Worm (Caenorhabditis elegans) whole organism, L3 larva: Measurements from ENCODE around the gene F26F12.5.

ENCODE experiments used
- R02D3.7 ChIP-seq: fragments of 150-350 bp; optimal IDR thresholded peaks from 2 replicates; lab custom pipeline; 2014; ENCODE audit warnings: missing biosample characterization, missing genetic modification characterization
- aly-2 ChIP-seq: fragments of 150-350 bp; optimal IDR thresholded peaks from 2 replicates; lab custom pipeline; 2014; ENCODE audit warnings: missing biosample characterization, missing genetic modification characterization
- ama-1 ChIP-seq: fragments of 150-350 bp; optimal IDR thresholded peaks from 2 replicates; lab custom pipeline; 2018
- ceh-28 ChIP-seq: fragments of 150-350 bp; optimal IDR thresholded peaks from 2 replicates; lab custom pipeline; 2014; ENCODE audit warnings: missing biosample characterization, missing genetic modification reagents, missing genetic modification characterization
- ceh-82 ChIP-seq: fragments of 150-350 bp; optimal IDR thresholded peaks from 2 replicates; lab custom pipeline; 2014; ENCODE audit warnings: missing biosample characterization, missing genetic modification characterization
- daf-12 ChIP-seq: fragments of 150-350 bp; optimal IDR thresholded peaks from 2 replicates; lab custom pipeline; 2014; ENCODE audit warnings: missing biosample characterization, missing genetic modification reagents, missing genetic modification characterization
- egl-27 ChIP-seq: sonication (generic microtip); optimal IDR thresholded peaks from 4 replicates; lab custom pipeline; 2017; ENCODE audit warnings: missing biosample characterization, missing genetic modification reagents, missing genetic modification characterization
- egl-5 ChIP-seq: fragments of 150-350 bp; optimal IDR thresholded peaks from 2 replicates; lab custom pipeline; 2017; ENCODE audit warnings: missing biosample characterization, missing genetic modification reagents, missing genetic modification characterization, inconsistent platforms
- elt-2 ChIP-seq: sonication (generic microtip); optimal IDR thresholded peaks from 2 replicates; lab custom pipeline; 2016; ENCODE audit warnings: missing genetic modification reagents, mild to moderate bottlenecking, missing genetic modification characterization, missing compliant biosample characterization
- elt-3 ChIP-seq, 3 experiments: fragments of 150-350 bp in 1 of 3; sonication (generic microtip) in 2 of 3; optimal IDR thresholded peaks; 2 replicates in 2 of 3; 4 replicates in 1 of 3; lab custom pipeline; 2014 to 2017; ENCODE audit warnings: missing biosample characterization in 3 of 3, missing genetic modification characterization in 3 of 3
- fkh-10 ChIP-seq: sonication (generic microtip); optimal IDR thresholded peaks from 2 replicates; lab custom pipeline; 2017; ENCODE audit warnings: missing biosample characterization, missing genetic modification reagents, missing genetic modification characterization
- fkh-2 ChIP-seq: fragments of 150-350 bp; optimal IDR thresholded peaks from 2 replicates; lab custom pipeline; 2014; ENCODE audit warnings: missing biosample characterization, missing genetic modification reagents, missing genetic modification characterization
- fos-1 ChIP-seq: fragments of 150-350 bp; optimal IDR thresholded peaks from 2 replicates; lab custom pipeline; 2014; ENCODE audit warnings: missing biosample characterization, missing genetic modification characterization
- hmg-11 ChIP-seq: sonication (generic microtip); optimal IDR thresholded peaks from 2 replicates; lab custom pipeline; 2016; ENCODE audit warnings: missing genetic modification characterization, missing compliant biosample characterization
- jun-1 ChIP-seq: fragments of 150-350 bp; optimal IDR thresholded peaks from 2 replicates; lab custom pipeline; 2014; ENCODE audit warnings: missing biosample characterization, missing genetic modification reagents, missing genetic modification characterization
- lin-39 ChIP-seq: fragments of 150-350 bp; optimal IDR thresholded peaks from 2 replicates; lab custom pipeline; 2018; ENCODE audit warnings: missing biosample characterization, missing genetic modification reagents, missing genetic modification characterization
- mml-1 ChIP-seq: fragments of 150-350 bp; sonication (generic microtip); optimal IDR thresholded peaks from 3 replicates; lab custom pipeline; 2014; ENCODE audit warnings: missing biosample characterization, missing genetic modification characterization
- nfya-1 ChIP-seq: sonication (generic microtip); optimal IDR thresholded peaks from 2 replicates; lab custom pipeline; 2017; ENCODE audit warnings: missing genetic modification characterization, mild to moderate bottlenecking, missing compliant biosample characterization, antibody characterized with exemption, moderate library complexity; ENCODE audit not compliant: insufficient read depth
- nhr-23 ChIP-seq: fragments of 150-350 bp; optimal IDR thresholded peaks from 2 replicates; lab custom pipeline; 2014; ENCODE audit warnings: missing biosample characterization, missing genetic modification reagents, missing genetic modification characterization
- nhr-237 ChIP-seq: fragments of 150-350 bp; optimal IDR thresholded peaks from 2 replicates; lab custom pipeline; 2014; ENCODE audit warnings: missing biosample characterization, missing genetic modification characterization
- nhr-25 ChIP-seq: sonication (generic microtip); optimal IDR thresholded peaks from 2 replicates; lab custom pipeline; 2017; ENCODE audit warnings: missing biosample characterization, missing genetic modification characterization
- nhr-28 ChIP-seq: fragments of 150-350 bp; optimal IDR thresholded peaks from 2 replicates; lab custom pipeline; 2014; ENCODE audit warnings: missing biosample characterization, missing genetic modification characterization
- nhr-43 ChIP-seq: sonication (generic microtip); optimal IDR thresholded peaks from 2 replicates; lab custom pipeline; 2016; ENCODE audit warnings: mild to moderate bottlenecking, missing genetic modification characterization, missing compliant biosample characterization; ENCODE audit not compliant: poor library complexity, severe bottlenecking
- nhr-67 ChIP-seq: fragments of 150-350 bp; optimal IDR thresholded peaks from 2 replicates; lab custom pipeline; 2014; ENCODE audit warnings: missing biosample characterization, missing genetic modification characterization
- nhr-76 ChIP-seq: fragments of 150-350 bp; sonication (generic microtip); optimal IDR thresholded peaks from 5 replicates; lab custom pipeline; 2014; ENCODE audit warnings: missing biosample characterization, missing genetic modification characterization
- nhr-77 ChIP-seq: fragments of 150-350 bp; optimal IDR thresholded peaks from 2 replicates; lab custom pipeline; 2014; ENCODE audit warnings: missing biosample characterization, missing genetic modification characterization
- pha-4 ChIP-seq: fragments of 150-350 bp; optimal IDR thresholded peaks from 2 replicates; lab custom pipeline; 2014; ENCODE audit warnings: missing biosample characterization, missing genetic modification reagents, missing genetic modification characterization
- pqm-1 ChIP-seq: fragments of 150-350 bp; optimal IDR thresholded peaks from 2 replicates; lab custom pipeline; 2017; ENCODE audit warnings: missing biosample characterization, missing genetic modification characterization, inconsistent platforms
- skn-1 ChIP-seq: fragments of 150-350 bp; optimal IDR thresholded peaks from 2 replicates; lab custom pipeline; 2014; ENCODE audit warnings: missing biosample characterization, missing genetic modification characterization
- snpc-4 ChIP-seq: fragments of 150-350 bp; optimal IDR thresholded peaks from 2 replicates; lab custom pipeline; 2014; ENCODE audit warnings: missing biosample characterization, missing genetic modification characterization
- tbx-2 ChIP-seq: sonication (generic microtip); optimal IDR thresholded peaks from 2 replicates; lab custom pipeline; 2016; ENCODE audit warnings: mild to moderate bottlenecking, missing genetic modification characterization, missing compliant biosample characterization
- unc-39 ChIP-seq: sonication (generic microtip); optimal IDR thresholded peaks from 4 replicates; lab custom pipeline; 2017; ENCODE audit warnings: missing biosample characterization, missing genetic modification characterization
- unc-62 ChIP-seq: fragments of 150-350 bp; sonication (generic microtip); optimal IDR thresholded peaks from 4 replicates; lab custom pipeline; 2014; ENCODE audit warnings: missing biosample characterization, missing genetic modification reagents, missing genetic modification characterization
- zag-1 ChIP-seq: fragments of 150-350 bp; optimal IDR thresholded peaks from 2 replicates; lab custom pipeline; 2014; ENCODE audit warnings: missing biosample characterization, missing genetic modification characterization
- ztf-4 ChIP-seq: fragments of 150-350 bp; optimal IDR thresholded peaks from 2 replicates; lab custom pipeline; 2014; ENCODE audit warnings: missing biosample characterization, missing genetic modification characterization

Gene F26F12.5

ce11 chrV:5831253-5831652, 33.7 kb downstream of the F26F12.5 start:
- TF ChIP-seq nhr-25 (tag; lab: Kevin White, UChicago): no peak
- TF ChIP-seq pha-4 (tag; lab: Kevin White, UChicago): no peak
- TF ChIP-seq fkh-2 (tag; lab: Kevin White, UChicago): no peak
- TF ChIP-seq ceh-82 (tag; lab: Kevin White, UChicago): no peak
- no peak for TF ChIP-seq daf-12 (tag; lab: Kevin White, UChicago)
- TF ChIP-seq nhr-237 (tag; lab: Kevin White, UChicago): no peak
- TF ChIP-seq nhr-76 (tag; lab: Kevin White, UChicago): no peak
- TF ChIP-seq nhr-23 (tag; lab: Kevin White, UChicago): no peak
- TF ChIP-seq hmg-11: no peak
- no peak for TF ChIP-seq fos-1 (tag; lab: Kevin White, UChicago)
- no peak for TF ChIP-seq aly-2 (tag; lab: Kevin White, UChicago)
- no peak for TF ChIP-seq skn-1 (tag; lab: Kevin White, UChicago)
- TF ChIP-seq nhr-77 (tag; lab: Kevin White, UChicago): no peak
- no peak for TF ChIP-seq elt-2 (tag; lab: Kevin White, UChicago)
- TF ChIP-seq zag-1 (tag; lab: Kevin White, UChicago): no peak

ce11 chrV:5826592-5826991, 38.4 kb downstream of the F26F12.5 start, which contains the start of gene let-418:
let-418 (plus strand) TSS chrV:5826833.
- TF ChIP-seq ceh-82 (tag; lab: Kevin White, UChicago) (no peak), aly-2 (tag; lab: Kevin White, UChicago) (no peak), egl-5 (tag; lab: Kevin White, UChicago) (no peak), zag-1 (tag; lab: Kevin White, UChicago) (no peak), nhr-23 (tag; lab: Kevin White, UChicago) (no peak), pha-4 (tag; lab: Kevin White, UChicago) (no peak), snpc-4 (tag; lab: Kevin White, UChicago) (no peak), nhr-28 (tag; lab: Kevin White, UChicago) (no peak), egl-27 (tag; lab: Kevin White, UChicago) (no peak), ztf-4 (no peak), jun-1 (tag; lab: Kevin White, UChicago) (no peak), ama-1 (lab: Kevin White, UChicago) (no peak)
- TF ChIP-seq, all 47 proteins: peak for 0

- TF ChIP-seq nhr-43 (tag; lab: Kevin White, UChicago) (no peak), jun-1 (tag; lab: Kevin White, UChicago) (no peak), zag-1 (tag; lab: Kevin White, UChicago) (no peak), egl-5 (tag; lab: Kevin White, UChicago) (no peak), fkh-10 (GFP tag; lab: Kevin White, UChicago) (no peak), nhr-28 (tag; lab: Kevin White, UChicago) (no peak), fos-1 (tag; lab: Kevin White, UChicago) (no peak), nhr-67 (tag; lab: Kevin White, UChicago) (no peak), ceh-82 (tag; lab: Kevin White, UChicago) (no peak), ceh-28 (no peak), nhr-77 (tag; lab: Kevin White, UChicago) (no peak), nhr-23 (tag; lab: Kevin White, UChicago) (no peak), unc-39 (tag; lab: Kevin White, UChicago) (no peak), nhr-237 (tag; lab: Kevin White, UChicago) (no peak), lin-39 (tag; lab: Kevin White, UChicago) (no peak), nfya-1 (no peak), ama-1 (lab: Kevin White, UChicago) (no peak), R02D3.7 (no peak), snpc-4 (tag; lab: Kevin White, UChicago) (no peak)
Observed at ce11 chrV:5825478-5825877, 39.5 kb downstream of the F26F12.5 start.

- TF ChIP-seq nhr-23 (tag; lab: Kevin White, UChicago): peak; percentile 96
- peak; percentile 52 for TF ChIP-seq unc-62 (GFP tag; lab: Kevin White, UChicago)
- peak; percentile 88 for TF ChIP-seq nhr-43 (tag; lab: Kevin White, UChicago)
- peak; percentile 56 for TF ChIP-seq pqm-1 (tag; lab: Kevin White, UChicago)
- no peak for TF ChIP-seq hmg-11
- peak; percentile 61 for TF ChIP-seq egl-27 (tag; lab: Kevin White, UChicago)
- peak; percentile 64 to 95 (median 88) for TF ChIP-seq elt-3 (tag; optimal IDR thresholded peaks at IDR 0.05; lab: Kevin White, UChicago)
- TF ChIP-seq nhr-25 (tag; lab: Kevin White, UChicago): peak; percentile 76
- TF ChIP-seq nfya-1: peak; percentile 35
- TF ChIP-seq mml-1: no peak
- TF ChIP-seq elt-2 (tag; lab: Kevin White, UChicago): peak; percentile 64
- TF ChIP-seq ceh-28: peak; percentile 59
- peak; percentile 9 for TF ChIP-seq R02D3.7
- peak; percentile 46 for TF ChIP-seq fos-1 (tag; lab: Kevin White, UChicago)
- TF ChIP-seq tbx-2 (tag; lab: Kevin White, UChicago): no peak
- TF ChIP-seq, all 47 proteins: peak for 12
Observed at ce11 chrV:5822968-5823367, 42.0 kb downstream of the F26F12.5 start.
